Fruit fly (Drosophila melanogaster) S2 (cell line): ENCODE measurements around the gene p38a.

ENCODE experiments used
- CG8478 ChIP-seq: fragments of >200 bp; optimal IDR thresholded peaks from 2 replicates; lab custom pipeline; 2018
- CTCF ChIP-seq, 2 experiments: fragments of >200 bp; optimal IDR thresholded peaks; 2 replicates each; lab custom pipeline; 2018

dm6 chr3R:24138478-24139455, 13.4 kb downstream of the p38a start:
- no peak for TF ChIP-seq CG8478 (lab: Kevin White, UChicago)
- TF ChIP-seq CTCF (optimal IDR thresholded peaks at IDR 0.05; lab: Kevin White, UChicago): no peak
